Fruit fly (Drosophila melanogaster) whole organism, embryonic: Measurements from ENCODE around the gene CG11309.

Source experiments
- Atf-2 ChIP-seq: fragments of 200-800 bp; sonication (Bioruptor generic); optimal IDR thresholded peaks from 2 replicates; lab custom pipeline; 2016; ENCODE audit warnings: missing biosample characterization, missing genetic modification characterization
- CG11560 ChIP-seq: fragments of 200-800 bp; sonication (Bioruptor generic); IDR thresholded peaks from 3 replicates; pipeline ENCODE4 v1.3.6; 2022; ENCODE audit warnings: missing biosample characterization, missing genetic modification characterization
- CG11695 ChIP-seq: fragments of 200-800 bp; sonication (Bioruptor generic); IDR thresholded peaks from 3 replicates; pipeline ENCODE4 v1.3.6; 2022; ENCODE audit warnings: missing biosample characterization, missing genetic modification characterization
- CG11723 ChIP-seq: fragments of 200-800 bp; sonication (Bioruptor generic); optimal IDR thresholded peaks from 2 replicates; lab custom pipeline; 2017; ENCODE audit warnings: missing biosample characterization, mild to moderate bottlenecking, missing genetic modification characterization
- CG12104 ChIP-seq: fragments of 200-800 bp; sonication (Bioruptor generic); optimal IDR thresholded peaks from 3 replicates; lab custom pipeline; 2016; ENCODE audit warnings: missing biosample characterization, missing genetic modification characterization
- CG1233 ChIP-seq: fragments of 200-800 bp; sonication (Bioruptor generic); optimal IDR thresholded peaks from 4 replicates; lab custom pipeline; 2018; ENCODE audit warnings: missing biosample characterization, mild to moderate bottlenecking, missing genetic modification characterization
- CG14014 ChIP-seq: fragments of 200-800 bp; sonication (Bioruptor generic); IDR thresholded peaks from 2 replicates; pipeline ENCODE4 v1.3.6; 2022; ENCODE audit warnings: missing biosample characterization, missing genetic modification characterization
- CG17186 ChIP-seq: fragments of 200-800 bp; sonication (Bioruptor generic); optimal IDR thresholded peaks from 3 replicates; lab custom pipeline; 2017; ENCODE audit warnings: missing biosample characterization, missing genetic modification reagents, missing genetic modification characterization
- CG17829 ChIP-seq: fragments of 200-800 bp; optimal IDR thresholded peaks from 2 replicates; lab custom pipeline; 2019; ENCODE audit warnings: missing biosample characterization, mild to moderate bottlenecking, missing genetic modification characterization, moderate library complexity
- CG1792 ChIP-seq: fragments of 200-800 bp; sonication (Bioruptor generic); optimal IDR thresholded peaks from 2 replicates; lab custom pipeline; 2016; ENCODE audit warnings: missing biosample characterization, missing genetic modification characterization
- CG2202 ChIP-seq: fragments of 200-800 bp; sonication (Bioruptor generic); optimal IDR thresholded peaks from 2 replicates; lab custom pipeline; 2018; ENCODE audit warnings: missing biosample characterization, mild to moderate bottlenecking, missing genetic modification characterization
- CG3995 ChIP-seq: fragments of 200-800 bp; sonication (Bioruptor generic); optimal IDR thresholded peaks from 3 replicates; lab custom pipeline; 2016; ENCODE audit warnings: missing biosample characterization, missing genetic modification characterization
- CG5245 ChIP-seq: fragments of 200-800 bp; sonication (Bioruptor generic); optimal IDR thresholded peaks from 3 replicates; lab custom pipeline; 2016; ENCODE audit warnings: missing biosample characterization, missing genetic modification characterization
- CG6175 ChIP-seq: fragments of 200-800 bp; sonication (Bioruptor generic); IDR thresholded peaks from 3 replicates; pipeline ENCODE4 v1.3.6; 2022; ENCODE audit warnings: missing biosample characterization, missing genetic modification characterization
- CG6654 ChIP-seq: fragments of 200-800 bp; sonication (Bioruptor generic); optimal IDR thresholded peaks from 2 replicates; lab custom pipeline; 2017; ENCODE audit warnings: missing biosample characterization, mild to moderate bottlenecking, missing genetic modification characterization
- CG7928 ChIP-seq: fragments of 200-800 bp; sonication (Bioruptor generic); optimal IDR thresholded peaks from 2 replicates; lab custom pipeline; 2017; ENCODE audit warnings: missing biosample characterization, mild to moderate bottlenecking, missing genetic modification characterization
- CG7963 ChIP-seq: fragments of 200-800 bp; sonication (Bioruptor generic); IDR thresholded peaks from 3 replicates; pipeline ENCODE4 v1.3.6; 2022; ENCODE audit warnings: missing biosample characterization, missing genetic modification characterization; ENCODE audit not compliant: partially characterized antibody
- CG8944 ChIP-seq: fragments of 200-800 bp; sonication (Bioruptor generic); optimal IDR thresholded peaks from 3 replicates; lab custom pipeline; 2016; ENCODE audit warnings: missing biosample characterization, missing genetic modification characterization
- CG9876 ChIP-seq: fragments of 200-800 bp; sonication (Bioruptor generic); optimal IDR thresholded peaks from 2 replicates; lab custom pipeline; 2016; ENCODE audit warnings: missing biosample characterization, missing genetic modification characterization
- CrebB ChIP-seq: fragments of 200-800 bp; sonication (Bioruptor generic); optimal IDR thresholded peaks from 3 replicates; lab custom pipeline; 2018; ENCODE audit warnings: missing biosample characterization, mild to moderate bottlenecking, missing genetic modification characterization
- Dip2 ChIP-seq: fragments of 200-800 bp; sonication (Bioruptor generic); IDR thresholded peaks from 2 replicates; pipeline ENCODE4 v1.3.6; 2022; ENCODE audit warnings: missing biosample characterization, missing genetic modification characterization
- ERR ChIP-seq: fragments of 200-800 bp; sonication (Bioruptor generic); optimal IDR thresholded peaks from 2 replicates; lab custom pipeline; 2016; ENCODE audit warnings: missing biosample characterization, missing genetic modification characterization
- Elba2 ChIP-seq: fragments of 200-800 bp; sonication (Bioruptor generic); optimal IDR thresholded peaks from 3 replicates; lab custom pipeline; 2016; ENCODE audit warnings: missing biosample characterization, missing genetic modification characterization
- HLH54F ChIP-seq: fragments of 200-800 bp; sonication (Bioruptor generic); optimal IDR thresholded peaks from 3 replicates; lab custom pipeline; 2016; ENCODE audit warnings: missing biosample characterization, missing genetic modification characterization
- Hmr ChIP-seq: fragments of 200-800 bp; sonication (Bioruptor generic); optimal IDR thresholded peaks from 3 replicates; lab custom pipeline; 2017; ENCODE audit warnings: mild to moderate bottlenecking, missing biosample characterization, missing genetic modification reagents, missing genetic modification characterization
- Lim3 ChIP-seq: fragments of 200-800 bp; sonication (Bioruptor generic); IDR thresholded peaks from 2 replicates; pipeline ENCODE4 v1.3.6; 2022; ENCODE audit warnings: missing biosample characterization, missing genetic modification characterization
- MTF-1 ChIP-seq: fragments of 200-800 bp; sonication (Bioruptor generic); optimal IDR thresholded peaks from 2 replicates; lab custom pipeline; 2018; ENCODE audit warnings: missing biosample characterization, mild to moderate bottlenecking, missing genetic modification characterization, borderline replicate concordance
- Med ChIP-seq: fragments of 200-800 bp; sonication (Bioruptor generic); peaks from one replicate; lab custom pipeline; 2016; ENCODE audit warnings: missing biosample characterization, missing genetic modification characterization, mild to moderate bottlenecking, inconsistent platforms, moderate library complexity
- Mrtf ChIP-seq: fragments of 200-800 bp; sonication (Bioruptor generic); IDR thresholded peaks from 3 replicates; pipeline ENCODE4 v1.3.6; 2022; ENCODE audit warnings: missing biosample characterization, missing genetic modification characterization
- NC2α ChIP-seq: fragments of 200-800 bp; sonication (Bioruptor generic); optimal IDR thresholded peaks from 2 replicates; lab custom pipeline; 2016; ENCODE audit warnings: missing biosample characterization, missing genetic modification characterization
- Ptx1 ChIP-seq: fragments of 200-800 bp; sonication (Bioruptor generic); IDR thresholded peaks from 2 replicates; pipeline ENCODE4 v1.3.6; 2022; ENCODE audit warnings: missing biosample characterization, missing genetic modification characterization
- Rx ChIP-seq: fragments of 200-800 bp; sonication (Bioruptor generic); IDR thresholded peaks from 2 replicates; pipeline ENCODE4 v1.3.6; 2022; ENCODE audit warnings: missing biosample characterization, missing genetic modification characterization
- Scr ChIP-seq: fragments of 200-800 bp; sonication (Bioruptor generic); IDR thresholded peaks from 2 replicates; pipeline ENCODE4 v1.3.6; 2022; ENCODE audit warnings: missing biosample characterization, missing genetic modification characterization; ENCODE audit not compliant: partially characterized antibody
- bsh ChIP-seq, 2 experiments: fragments of 200-800 bp; sonication (Bioruptor generic); optimal IDR thresholded peaks; 2 replicates each; lab custom pipeline; 2017 to 2018; ENCODE audit warnings: mild to moderate bottlenecking in 2 of 2, missing biosample characterization in 2 of 2, missing genetic modification characterization in 2 of 2, moderate library complexity in 1 of 2
- crol ChIP-seq: fragments of 200-800 bp; sonication (Bioruptor generic); IDR thresholded peaks from 2 replicates; pipeline ENCODE4 v1.3.6; 2022; ENCODE audit warnings: missing biosample characterization, missing genetic modification characterization
- cwo ChIP-seq: fragments of 200-800 bp; sonication (Bioruptor generic); optimal IDR thresholded peaks from 3 replicates; lab custom pipeline; 2017; ENCODE audit warnings: missing biosample characterization, missing genetic modification characterization, mild to moderate bottlenecking, moderate library complexity, missing genetic modification reagents
- dm ChIP-seq: fragments of 200-800 bp; sonication (Bioruptor generic); optimal IDR thresholded peaks from 3 replicates; lab custom pipeline; 2016; ENCODE audit warnings: missing biosample characterization, missing genetic modification characterization
- dpn ChIP-seq, 2 experiments: fragments of 200-800 bp; sonication (Bioruptor generic); optimal IDR thresholded peaks; 3 replicates each; lab custom pipeline; 2016; ENCODE audit warnings: missing biosample characterization in 2 of 2, missing genetic modification characterization in 2 of 2
- ems ChIP-seq: fragments of 200-800 bp; sonication (Bioruptor generic); optimal IDR thresholded peaks from 3 replicates; lab custom pipeline; 2016; ENCODE audit warnings: missing biosample characterization, missing genetic modification characterization
- gcm2 ChIP-seq: fragments of 200-800 bp; sonication (Bioruptor generic); optimal IDR thresholded peaks from 2 replicates; lab custom pipeline; 2016; ENCODE audit warnings: missing biosample characterization, missing genetic modification characterization
- gsb-n ChIP-seq: fragments of 200-800 bp; sonication (Bioruptor generic); optimal IDR thresholded peaks from 3 replicates; lab custom pipeline; 2018; ENCODE audit warnings: missing biosample characterization, mild to moderate bottlenecking, missing genetic modification characterization
- inv ChIP-seq: fragments of 200-800 bp; sonication (Bioruptor generic); IDR thresholded peaks from 2 replicates; pipeline ENCODE4 v1.3.6; 2022; ENCODE audit warnings: missing biosample characterization, missing genetic modification characterization; ENCODE audit not compliant: partially characterized antibody
- jumu ChIP-seq: fragments of 200-800 bp; sonication (Bioruptor generic); optimal IDR thresholded peaks from 3 replicates; lab custom pipeline; 2016; ENCODE audit warnings: missing biosample characterization, missing genetic modification characterization
- klu ChIP-seq: fragments of 200-800 bp; sonication (Bioruptor generic); IDR thresholded peaks from 2 replicates; pipeline ENCODE4 v1.3.6; 2022; ENCODE audit warnings: missing biosample characterization, missing genetic modification characterization
- run ChIP-seq: fragments of 200-800 bp; sonication (Bioruptor generic); optimal IDR thresholded peaks from 3 replicates; lab custom pipeline; 2018; ENCODE audit warnings: missing biosample characterization, mild to moderate bottlenecking, missing genetic modification characterization
- seq ChIP-seq: fragments of 200-800 bp; sonication (Bioruptor generic); IDR thresholded peaks from 2 replicates; pipeline ENCODE4 v1.3.6; 2022; ENCODE audit warnings: missing biosample characterization, missing genetic modification characterization
- sima ChIP-seq: fragments of 200-800 bp; sonication (Bioruptor generic); optimal IDR thresholded peaks from 2 replicates; lab custom pipeline; 2016; ENCODE audit warnings: missing biosample characterization, missing genetic modification characterization
- sisA ChIP-seq: fragments of 200-800 bp; sonication (Bioruptor generic); IDR thresholded peaks from 2 replicates; pipeline ENCODE4 v1.3.6; 2022; ENCODE audit warnings: missing biosample characterization, missing genetic modification characterization
- so ChIP-seq: fragments of 200-800 bp; sonication (Bioruptor generic); IDR thresholded peaks from 3 replicates; pipeline ENCODE4 v1.3.6; 2022; ENCODE audit warnings: missing biosample characterization, missing genetic modification characterization
- sug ChIP-seq: fragments of 200-800 bp; optimal IDR thresholded peaks from 2 replicates; lab custom pipeline; 2019; ENCODE audit warnings: missing biosample characterization, mild to moderate bottlenecking, missing genetic modification characterization, moderate library complexity
- tio ChIP-seq: fragments of 200-800 bp; sonication (Bioruptor generic); optimal IDR thresholded peaks from 2 replicates; lab custom pipeline; 2017; ENCODE audit warnings: missing biosample characterization, missing genetic modification characterization, inconsistent platforms

CG11309 gene

DNA sequence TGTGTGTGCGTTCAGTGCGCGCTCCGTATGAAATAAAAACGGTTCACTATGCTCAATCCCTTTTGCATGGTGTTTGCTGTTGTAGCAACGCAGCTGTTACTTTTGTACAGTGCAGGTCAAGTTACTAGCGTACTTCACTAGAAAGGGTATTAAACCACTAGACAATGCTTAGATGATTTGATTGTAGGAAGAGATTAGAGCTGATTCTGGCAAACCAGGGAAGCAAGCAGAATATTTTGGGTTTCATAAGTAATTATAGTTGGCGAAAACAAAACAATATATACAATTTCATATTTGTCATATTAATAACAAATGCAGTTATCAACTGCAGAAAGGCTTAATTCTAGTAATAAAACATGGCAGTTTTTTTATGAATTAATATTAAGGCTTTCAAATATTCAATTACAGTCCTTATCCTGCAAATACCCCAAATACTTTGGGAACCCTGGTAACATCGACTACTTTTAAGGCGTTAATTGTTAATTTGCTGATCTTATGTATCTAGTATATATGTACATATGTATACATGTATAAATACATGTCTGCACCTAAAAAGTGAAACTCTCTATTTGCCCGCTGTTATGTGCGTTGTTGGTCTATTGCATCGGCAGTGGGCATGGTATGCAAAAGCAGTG, 42.9 kb upstream of the CG11309 start (continued):
- TF ChIP-seq MTF-1 (peak; percentile 22), CG3995 (GFP tag; lab: Kevin White, UChicago) (no peak), CG17186 (no peak), CG5245 (GFP tag; lab: Kevin White, UChicago) (peak; percentile 25), sisA (GFP tag; lab: Robert Waterston, UW) (peak; percentile 44; the same call in 1 of the 2 replicates), crol (GFP tag; lab: Robert Waterston, UW) (no peak), CG12104 (GFP tag; lab: Kevin White, UChicago) (peak; percentile 46), CG14014 (GFP tag; lab: Robert Waterston, UW) (no peak), sug (tag; lab: Kevin White, UChicago) (no peak), HLH54F (peak; percentile 18), Atf-2 (no peak), CG8944 (peak; percentile 32), CG11695 (GFP tag; lab: Robert Waterston, UW) (peak; percentile 42; the same call in 1 of the 3 replicates), Scr (no peak), tio (peak; percentile 24), CG7963 (GFP tag; lab: Robert Waterston, UW) (no peak), CG11723 (GFP tag; lab: Kevin White, UChicago) (no peak), seq (GFP tag; lab: Robert Waterston, UW) (peak; percentile 46; the same call in 1 of the 2 replicates), gsb-n (tag; lab: Kevin White, UChicago) (peak; percentile 17), CG9876 (GFP tag; lab: Kevin White, UChicago) (no peak), CG17829 (tag; lab: Kevin White, UChicago) (peak; percentile 26), bsh (GFP tag; optimal IDR thresholded peaks at IDR 0.05; lab: Kevin White, UChicago) (peak; percentile 44 to 45), run (tag; lab: Kevin White, UChicago) (no peak), dm (GFP tag; lab: Kevin White, UChicago) (no peak), klu (GFP tag; lab: Robert Waterston, UW) (no peak), ems (GFP tag; lab: Kevin White, UChicago) (peak; percentile 66), CG6175 (GFP tag; lab: Robert Waterston, UW) (no peak), CG1792 (no peak), Elba2 (no peak), CG2202 (tag; lab: Kevin White, UChicago) (no peak), CrebB (tag; lab: Kevin White, UChicago) (no peak), NC2α (GFP tag; lab: Kevin White, UChicago) (no peak), Hmr (GFP tag; lab: Kevin White, UChicago) (peak; percentile 59), CG11560 (tag; lab: Robert Waterston, UW) (no peak), so (GFP tag; lab: Robert Waterston, UW) (no peak), Dip2 (GFP tag; lab: Robert Waterston, UW) (no peak), jumu (no peak), Rx (GFP tag; lab: Robert Waterston, UW) (peak; percentile 37; the same call in 1 of the 2 replicates), inv (GFP tag; lab: Robert Waterston, UW) (no peak), Lim3 (GFP tag; lab: Robert Waterston, UW) (no peak), dpn (GFP tag; optimal IDR thresholded peaks at IDR 0.05; lab: Kevin White, UChicago) (peak; percentile 58), gcm2 (GFP tag; lab: Kevin White, UChicago) (no peak), cwo (GFP tag; lab: Kevin White, UChicago) (no peak), sima (GFP tag; lab: Kevin White, UChicago) (no peak), Ptx1 (GFP tag; lab: Robert Waterston, UW) (peak; percentile 48; the same call in 1 of the 2 replicates), Mrtf (GFP tag; lab: Robert Waterston, UW) (no peak), CG1233 (GFP tag; lab: Kevin White, UChicago) (peak; percentile 3), ERR (GFP tag; lab: Kevin White, UChicago) (no peak), CG7928 (no peak), CG6654 (peak; percentile 6), Med (GFP tag; lab: Kevin White, UChicago) (peak; percentile 89)
